Worm (Caenorhabditis elegans): ENCODE measurements around the gene T23F2.3.

ce11 chrX:5478875-5479274 lies 33.3 kb downstream of the T23F2.3 start:
- TF ChIP-seq W03F9.2 (tag; optimal IDR thresholded peaks at IDR 0.05) (no peak), dao-5 (tag; optimal IDR thresholded peaks at IDR 0.05) (no peak), him-1 (tag; optimal IDR thresholded peaks at IDR 0.05) (no peak)
